Fruit fly (Drosophila melanogaster) whole organism, embryonic: Measurements from ENCODE around the gene CG31098.

Experiments used
- ATbp ChIP-seq: fragments of 200-800 bp; sonication (Bioruptor generic); optimal IDR thresholded peaks from 2 replicates; lab custom pipeline; 2017; ENCODE audit warnings: missing biosample characterization, mild to moderate bottlenecking, missing genetic modification characterization, missing genetic modification reagents
- B-H2 ChIP-seq: fragments of 200-800 bp; sonication (Bioruptor generic); optimal IDR thresholded peaks from 2 replicates; lab custom pipeline; 2018; ENCODE audit warnings: missing biosample characterization, mild to moderate bottlenecking, missing genetic modification characterization
- CG10147 ChIP-seq: fragments of 200-800 bp; sonication (Bioruptor generic); optimal IDR thresholded peaks from 2 replicates; lab custom pipeline; 2019; ENCODE audit warnings: missing biosample characterization, mild to moderate bottlenecking, missing genetic modification characterization, moderate library complexity
- CG1024 ChIP-seq: fragments of 200-800 bp; sonication (Bioruptor generic); IDR thresholded peaks from 2 replicates; pipeline ENCODE4 v1.3.6; 2022; ENCODE audit warnings: missing biosample characterization, missing genetic modification characterization
- CG12071 ChIP-seq: fragments of 200-800 bp; sonication (Bioruptor generic); optimal IDR thresholded peaks from 3 replicates; lab custom pipeline; 2018; ENCODE audit warnings: missing biosample characterization, mild to moderate bottlenecking, missing genetic modification characterization
- CG12219 ChIP-seq: fragments of 200-800 bp; sonication (Bioruptor generic); optimal IDR thresholded peaks from 3 replicates; lab custom pipeline; 2018; ENCODE audit warnings: missing biosample characterization, mild to moderate bottlenecking, missing genetic modification characterization
- CG12299 ChIP-seq: fragments of 200-800 bp; sonication (Bioruptor generic); optimal IDR thresholded peaks from 2 replicates; lab custom pipeline; 2018; ENCODE audit warnings: missing biosample characterization, mild to moderate bottlenecking, missing genetic modification characterization
- CG12391 ChIP-seq: fragments of 200-800 bp; sonication (Bioruptor generic); optimal IDR thresholded peaks from 3 replicates; lab custom pipeline; 2018; ENCODE audit warnings: missing biosample characterization, mild to moderate bottlenecking, missing genetic modification characterization, moderate library complexity
- CG13424 ChIP-seq: fragments of 200-800 bp; sonication (Bioruptor generic); optimal IDR thresholded peaks from 2 replicates; lab custom pipeline; 2019; ENCODE audit warnings: missing biosample characterization, mild to moderate bottlenecking, missing genetic modification characterization, moderate library complexity
- CG17359 ChIP-seq: fragments of 200-800 bp; sonication (Bioruptor generic); optimal IDR thresholded peaks from 3 replicates; lab custom pipeline; 2018; ENCODE audit warnings: missing biosample characterization, mild to moderate bottlenecking, missing genetic modification characterization, moderate library complexity
- CG2116 ChIP-seq: fragments of 200-800 bp; sonication (Bioruptor generic); optimal IDR thresholded peaks from 3 replicates; lab custom pipeline; 2018; ENCODE audit warnings: missing biosample characterization, mild to moderate bottlenecking, missing genetic modification characterization
- CG32532 ChIP-seq: fragments of 200-800 bp; sonication (Bioruptor generic); IDR thresholded peaks from 2 replicates; pipeline ENCODE4 v1.3.6; 2022; ENCODE audit warnings: missing biosample characterization, missing genetic modification characterization
- CG32767 ChIP-seq: fragments of 200-800 bp; sonication (Bioruptor generic); IDR thresholded peaks from 2 replicates; pipeline ENCODE4 v1.3.6; 2022; ENCODE audit warnings: missing biosample characterization, missing genetic modification characterization
- CG6765 ChIP-seq: fragments of 200-800 bp; sonication (Bioruptor generic); optimal IDR thresholded peaks from 3 replicates; lab custom pipeline; 2017; ENCODE audit warnings: missing biosample characterization, mild to moderate bottlenecking, missing genetic modification characterization
- CG7271 ChIP-seq: fragments of 200-800 bp; sonication (Bioruptor generic); optimal IDR thresholded peaks from 2 replicates; lab custom pipeline; 2018; ENCODE audit warnings: missing biosample characterization, mild to moderate bottlenecking, missing genetic modification characterization, moderate library complexity
- CG8478 ChIP-seq: fragments of >200 bp; optimal IDR thresholded peaks from 2 replicates; lab custom pipeline; 2018
- CG9817 ChIP-seq: fragments of 200-800 bp; sonication (Bioruptor generic); optimal IDR thresholded peaks from 2 replicates; lab custom pipeline; 2018; ENCODE audit warnings: missing biosample characterization, mild to moderate bottlenecking, missing genetic modification characterization, moderate library complexity
- CG9932 ChIP-seq: fragments of 200-800 bp; sonication (Bioruptor generic); IDR thresholded peaks from 2 replicates; pipeline ENCODE4 v1.3.6; 2022; ENCODE audit warnings: missing biosample characterization, missing genetic modification characterization
- CrebB ChIP-seq: fragments of 200-800 bp; sonication (Bioruptor generic); optimal IDR thresholded peaks from 3 replicates; lab custom pipeline; 2018; ENCODE audit warnings: missing biosample characterization, mild to moderate bottlenecking, missing genetic modification characterization
- Fer1 ChIP-seq: fragments of 200-800 bp; sonication (Bioruptor generic); optimal IDR thresholded peaks from 2 replicates; lab custom pipeline; 2017; ENCODE audit warnings: missing biosample characterization, mild to moderate bottlenecking, missing genetic modification characterization
- Fer3 ChIP-seq: fragments of 200-800 bp; sonication (Bioruptor generic); optimal IDR thresholded peaks from 2 replicates; lab custom pipeline; 2018; ENCODE audit warnings: missing biosample characterization, mild to moderate bottlenecking, missing genetic modification characterization, moderate library complexity
- Gug ChIP-seq: fragments of 200-800 bp; sonication (Bioruptor generic); IDR thresholded peaks from 4 replicates; pipeline ENCODE4 v1.3.6; 2022; ENCODE audit warnings: missing biosample characterization, missing genetic modification characterization
- HmgD ChIP-seq: fragments of 200-800 bp; sonication (Bioruptor generic); optimal IDR thresholded peaks from 3 replicates; lab custom pipeline; 2016; ENCODE audit warnings: missing biosample characterization, missing genetic modification characterization
- Hmr ChIP-seq: fragments of 200-800 bp; sonication (Bioruptor generic); optimal IDR thresholded peaks from 3 replicates; lab custom pipeline; 2017; ENCODE audit warnings: mild to moderate bottlenecking, missing biosample characterization, missing genetic modification reagents, missing genetic modification characterization
- Jarid2 ChIP-seq: fragments of 200-800 bp; sonication (Bioruptor generic); optimal IDR thresholded peaks from 3 replicates; lab custom pipeline; 2017; ENCODE audit warnings: mild to moderate bottlenecking, missing biosample characterization, missing genetic modification reagents, missing genetic modification characterization
- MESR4 ChIP-seq: fragments of 200-800 bp; sonication (Bioruptor generic); optimal IDR thresholded peaks from 2 replicates; lab custom pipeline; 2018; ENCODE audit warnings: missing biosample characterization, mild to moderate bottlenecking, missing genetic modification characterization, moderate library complexity
- MTF-1 ChIP-seq: fragments of 200-800 bp; sonication (Bioruptor generic); optimal IDR thresholded peaks from 2 replicates; lab custom pipeline; 2018; ENCODE audit warnings: missing biosample characterization, mild to moderate bottlenecking, missing genetic modification characterization, borderline replicate concordance
- Nf-YA ChIP-seq: fragments of 200-800 bp; sonication (Bioruptor generic); IDR thresholded peaks from 2 replicates; pipeline ENCODE4 v1.3.6; 2022; ENCODE audit warnings: missing biosample characterization, missing genetic modification characterization
- Optix ChIP-seq: fragments of 200-800 bp; sonication (Bioruptor generic); IDR thresholded peaks from 3 replicates; pipeline ENCODE4 v1.3.6; 2022; ENCODE audit warnings: missing biosample characterization, missing genetic modification characterization
- Pdp1 ChIP-seq, 2 experiments: fragments of 200-800 bp; sonication (Bioruptor generic); optimal IDR thresholded peaks; 3 replicates each; lab custom pipeline; 2016; ENCODE audit warnings: missing biosample characterization in 2 of 2, missing genetic modification characterization in 2 of 2, mild to moderate bottlenecking in 1 of 2, moderate library complexity in 1 of 2
- Scr ChIP-seq: fragments of 200-800 bp; sonication (Bioruptor generic); IDR thresholded peaks from 2 replicates; pipeline ENCODE4 v1.3.6; 2022; ENCODE audit warnings: missing biosample characterization, missing genetic modification characterization; ENCODE audit not compliant: partially characterized antibody
- Vsx1 ChIP-seq: fragments of 200-800 bp; sonication (Bioruptor generic); optimal IDR thresholded peaks from 2 replicates; lab custom pipeline; 2017; ENCODE audit warnings: missing biosample characterization, mild to moderate bottlenecking, missing genetic modification characterization, missing genetic modification reagents
- al ChIP-seq: fragments of 200-800 bp; sonication (Bioruptor generic); IDR thresholded peaks from 2 replicates; pipeline ENCODE4 v1.3.6; 2022; ENCODE audit warnings: missing biosample characterization, missing genetic modification characterization
- btn ChIP-seq: fragments of 200-800 bp; sonication (Bioruptor generic); optimal IDR thresholded peaks from 2 replicates; lab custom pipeline; 2016; ENCODE audit warnings: missing biosample characterization, missing genetic modification characterization
- corto ChIP-seq: fragments of 200-800 bp; sonication (Bioruptor generic); optimal IDR thresholded peaks from 2 replicates; lab custom pipeline; 2016; ENCODE audit warnings: missing biosample characterization, mild to moderate bottlenecking, missing genetic modification characterization, moderate library complexity
- crc ChIP-seq: fragments of 200-800 bp; sonication (Bioruptor generic); optimal IDR thresholded peaks from 2 replicates; lab custom pipeline; 2016; ENCODE audit warnings: missing biosample characterization, missing genetic modification characterization
- crp ChIP-seq, 2 experiments: fragments of 200-800 bp; sonication (Bioruptor generic); optimal IDR thresholded peaks; 2 replicates in 1 of 2; 3 replicates in 1 of 2; lab custom pipeline; 2017; ENCODE audit warnings: missing biosample characterization in 2 of 2, missing genetic modification characterization in 2 of 2, mild to moderate bottlenecking in 1 of 2, moderate library complexity in 1 of 2
- exex ChIP-seq: fragments of 200-800 bp; sonication (Bioruptor generic); optimal IDR thresholded peaks from 4 replicates; lab custom pipeline; 2018; ENCODE audit warnings: missing biosample characterization, mild to moderate bottlenecking, missing genetic modification characterization, moderate library complexity
- fd64A ChIP-seq: fragments of 200-800 bp; sonication (Bioruptor generic); optimal IDR thresholded peaks from 3 replicates; lab custom pipeline; 2018; ENCODE audit warnings: missing biosample characterization, mild to moderate bottlenecking, missing genetic modification characterization
- gem ChIP-seq: fragments of 200-800 bp; sonication (Bioruptor generic); optimal IDR thresholded peaks from 2 replicates; lab custom pipeline; 2019; ENCODE audit warnings: missing biosample characterization, mild to moderate bottlenecking, missing genetic modification characterization, moderate library complexity
- lab ChIP-seq: fragments of 200-800 bp; sonication (Bioruptor generic); optimal IDR thresholded peaks from 3 replicates; lab custom pipeline; 2017; ENCODE audit warnings: missing biosample characterization, missing genetic modification characterization, mild to moderate bottlenecking, moderate library complexity, missing genetic modification reagents
- maf-S ChIP-seq: fragments of 200-800 bp; sonication (Bioruptor generic); optimal IDR thresholded peaks from 2 replicates; lab custom pipeline; 2016; ENCODE audit warnings: missing biosample characterization, missing genetic modification characterization
- mirr ChIP-seq: fragments of 200-800 bp; sonication (Bioruptor generic); optimal IDR thresholded peaks from 3 replicates; lab custom pipeline; 2018; ENCODE audit warnings: missing biosample characterization, mild to moderate bottlenecking, missing genetic modification characterization
- pb ChIP-seq: fragments of 200-800 bp; sonication (Bioruptor generic); optimal IDR thresholded peaks from 3 replicates; lab custom pipeline; 2016; ENCODE audit warnings: missing biosample characterization, missing genetic modification characterization
- pfk ChIP-seq: fragments of 200-800 bp; sonication (Bioruptor generic); optimal IDR thresholded peaks from 2 replicates; lab custom pipeline; 2018; ENCODE audit warnings: missing biosample characterization, mild to moderate bottlenecking, missing genetic modification characterization, moderate library complexity
- salm ChIP-seq: fragments of 200-800 bp; sonication (Bioruptor generic); optimal IDR thresholded peaks from 2 replicates; lab custom pipeline; 2018; ENCODE audit warnings: missing biosample characterization, mild to moderate bottlenecking, missing genetic modification characterization
- sd ChIP-seq: fragments of 200-800 bp; sonication (Bioruptor generic); optimal IDR thresholded peaks from 3 replicates; lab custom pipeline; 2018; ENCODE audit warnings: missing biosample characterization, mild to moderate bottlenecking, missing genetic modification characterization, moderate library complexity
- sug ChIP-seq: fragments of 200-800 bp; optimal IDR thresholded peaks from 2 replicates; lab custom pipeline; 2019; ENCODE audit warnings: missing biosample characterization, mild to moderate bottlenecking, missing genetic modification characterization, moderate library complexity
- trh ChIP-seq: fragments of 200-800 bp; sonication (Bioruptor generic); optimal IDR thresholded peaks from 2 replicates; lab custom pipeline; 2016; ENCODE audit warnings: missing biosample characterization, missing genetic modification characterization
- wek ChIP-seq: fragments of 200-800 bp; sonication (Bioruptor generic); optimal IDR thresholded peaks from 3 replicates; lab custom pipeline; 2018; ENCODE audit warnings: missing biosample characterization, mild to moderate bottlenecking, missing genetic modification characterization, moderate library complexity

CG31098 gene

dm6 chr3R:25292864-25293284, at the start of gene CG31098 (continued):
- TF ChIP-seq CG32767 (GFP tag; lab: Robert Waterston, UW) (peak; percentile 78), sd (tag; lab: Kevin White, UChicago) (peak; percentile 95), crp (GFP tag; optimal IDR thresholded peaks at IDR 0.05; lab: Kevin White, UChicago) (peak in 1 of 2 experiments; percentile 71), sug (tag; lab: Kevin White, UChicago) (peak; percentile 90), salm (tag; lab: Kevin White, UChicago) (peak; percentile 48), fd64A (GFP tag; lab: Kevin White, UChicago) (no peak), exex (tag; lab: Kevin White, UChicago) (peak; percentile 49), CG12299 (peak; percentile 35), ATbp (GFP tag; lab: Kevin White, UChicago) (peak; percentile 39), lab (peak; percentile 48), CG10147 (peak; percentile 11), CG9932 (no peak), gem (tag; lab: Kevin White, UChicago) (peak; percentile 31), Vsx1 (GFP tag; lab: Kevin White, UChicago) (peak; percentile 35), CG6765 (GFP tag; lab: Kevin White, UChicago) (peak; percentile 52), trh (no peak), Fer3 (tag; lab: Kevin White, UChicago) (no peak), CG9817 (tag; lab: Kevin White, UChicago) (no peak), HmgD (GFP tag; lab: Kevin White, UChicago) (no peak), btn (GFP tag; lab: Kevin White, UChicago) (no peak), B-H2 (GFP tag; lab: Kevin White, UChicago) (peak; percentile 61), CG13424 (tag; lab: Kevin White, UChicago) (peak; percentile 12), CG12219 (GFP tag; lab: Kevin White, UChicago) (peak; percentile 2), CG12071 (GFP tag; lab: Kevin White, UChicago) (peak; percentile 52), Nf-YA (GFP tag; lab: Robert Waterston, UW) (no peak), Pdp1 (GFP tag; optimal IDR thresholded peaks at IDR 0.05; lab: Kevin White, UChicago) (peak in 1 of 2 experiments; percentile 39), CG2116 (no peak), corto (peak; percentile 61), CG32532 (peak; percentile 26; the same call in 1 of the 2 replicates), mirr (peak; percentile 76), pb (GFP tag; lab: Kevin White, UChicago) (no peak), CG7271 (tag; lab: Kevin White, UChicago) (no peak), CG17359 (tag; lab: Kevin White, UChicago) (no peak), CG8478 (lab: Kevin White, UChicago) (no peak), Jarid2 (GFP tag; lab: Kevin White, UChicago) (peak; percentile 63), Gug (GFP tag; lab: Robert Waterston, UW) (no peak), Hmr (GFP tag; lab: Kevin White, UChicago) (peak; percentile 35), maf-S (no peak), CG1024 (GFP tag; lab: Robert Waterston, UW) (no peak), Optix (GFP tag; lab: Robert Waterston, UW) (0 out of 3 replicates have a peak, but pooled peaks have one; percentile 18), al (no peak), pfk (GFP tag; lab: Kevin White, UChicago) (peak; percentile 47), MESR4 (GFP tag; lab: Kevin White, UChicago) (peak; percentile 5), Scr (GFP tag; lab: Robert Waterston, UW) (no peak), crc (GFP tag; lab: Kevin White, UChicago) (no peak), wek (peak; percentile 40), CrebB (peak; percentile 53), MTF-1 (peak; percentile 33), CG12391 (tag; lab: Kevin White, UChicago) (no peak), Fer1 (GFP tag; lab: Kevin White, UChicago) (peak; percentile 72)
